Worm (Caenorhabditis elegans) whole organism, L4 larva: ENCODE measurements around the gene D1005.10.

Source experiments
- ceh-82 ChIP-seq: sonication (generic microtip); optimal IDR thresholded peaks from 2 replicates; lab custom pipeline; 2017; ENCODE audit warnings: missing biosample characterization, missing genetic modification characterization
- egl-27 ChIP-seq: sonication (generic microtip); optimal IDR thresholded peaks from 3 replicates; lab custom pipeline; 2017; ENCODE audit warnings: missing biosample characterization, missing genetic modification reagents, missing genetic modification characterization
- gei-8 ChIP-seq: fragments of 200-800 bp; sonication (Bioruptor generic); optimal IDR thresholded peaks from 2 replicates; lab custom pipeline; 2018; ENCODE audit warnings: mild to moderate bottlenecking, missing genetic modification characterization, missing compliant biosample characterization
- spr-3 ChIP-seq: fragments of 200-800 bp; sonication (Bioruptor generic); optimal IDR thresholded peaks from 2 replicates; lab custom pipeline; 2018; ENCODE audit warnings: mild to moderate bottlenecking, missing genetic modification characterization, missing compliant biosample characterization
- unc-39 ChIP-seq: sonication (generic microtip); optimal IDR thresholded peaks from 2 replicates; lab custom pipeline; 2017; ENCODE audit warnings: missing biosample characterization, missing genetic modification characterization
- zfp-2 ChIP-seq: sonication (generic microtip); optimal IDR thresholded peaks from 2 replicates; lab custom pipeline; 2016; ENCODE audit warnings: mild to moderate bottlenecking, missing genetic modification characterization, missing compliant biosample characterization

DNA sequence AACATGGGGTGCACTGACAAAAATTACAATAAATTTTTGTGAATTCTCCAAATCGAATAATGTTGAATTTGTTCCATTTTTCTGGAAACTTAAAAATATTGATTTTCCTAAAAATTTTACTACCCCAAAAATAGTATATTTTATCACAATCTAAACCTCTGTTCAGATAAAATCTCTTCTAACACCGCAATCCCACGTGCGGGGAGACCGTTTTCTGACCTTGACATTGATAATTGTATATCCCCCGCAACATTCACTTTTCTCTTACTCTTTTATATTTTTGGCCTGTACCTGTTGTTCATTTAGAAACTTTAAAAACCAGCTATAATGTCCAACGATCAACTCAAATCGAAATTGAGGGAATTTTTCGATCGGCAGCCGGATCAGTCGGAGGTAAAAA lies 27.2 kb downstream of the D1005.10 start, which contains the start of gene D1005.2:
- TF ChIP-seq unc-39 (tag; lab: Kevin White, UChicago) = no peak
- TF ChIP-seq egl-27 (tag; lab: Kevin White, UChicago) = no peak
- TF ChIP-seq zfp-2 = no peak
- TF ChIP-seq gei-8 = no peak
- no peak for TF ChIP-seq spr-3 (GFP tag; lab: Kevin White, UChicago)
- no peak for TF ChIP-seq ceh-82 (tag; lab: Kevin White, UChicago)
